Fruit fly (Drosophila melanogaster) whole organism, embryonic: ENCODE results near the gene CG18622.

Source experiments
- CG32532 ChIP-seq: fragments of 200-800 bp; sonication (Bioruptor generic); IDR thresholded peaks from 2 replicates; pipeline ENCODE4 v1.3.6; 2022; ENCODE audit warnings: missing biosample characterization, missing genetic modification characterization
- CG8944 ChIP-seq: fragments of 200-800 bp; sonication (Bioruptor generic); optimal IDR thresholded peaks from 3 replicates; lab custom pipeline; 2016; ENCODE audit warnings: missing biosample characterization, missing genetic modification characterization
- CG9876 ChIP-seq: fragments of 200-800 bp; sonication (Bioruptor generic); optimal IDR thresholded peaks from 2 replicates; lab custom pipeline; 2016; ENCODE audit warnings: missing biosample characterization, missing genetic modification characterization
- Deaf1 ChIP-seq: fragments of 200-800 bp; optimal IDR thresholded peaks from 3 replicates; lab custom pipeline; 2019; ENCODE audit warnings: missing biosample characterization, mild to moderate bottlenecking, missing genetic modification characterization, moderate library complexity
- Neu2 ChIP-seq: fragments of 200-800 bp; sonication (Bioruptor generic); optimal IDR thresholded peaks from 3 replicates; lab custom pipeline; 2016; ENCODE audit warnings: missing biosample characterization, missing genetic modification characterization, borderline replicate concordance
- Taf1 ChIP-seq: fragments of 200-800 bp; sonication (Bioruptor generic); IDR thresholded peaks from 2 replicates; pipeline ENCODE4 v1.3.6; 2022; ENCODE audit warnings: missing biosample characterization, missing genetic modification characterization
- ato ChIP-seq: fragments of 200-800 bp; sonication (Bioruptor generic); IDR thresholded peaks from 2 replicates; pipeline ENCODE4 v1.3.6; 2022; ENCODE audit warnings: missing biosample characterization, missing genetic modification characterization; ENCODE audit not compliant: partially characterized antibody
- cg ChIP-seq: fragments of 200-800 bp; sonication (Bioruptor generic); optimal IDR thresholded peaks from 3 replicates; lab custom pipeline; 2019; ENCODE audit warnings: missing biosample characterization, mild to moderate bottlenecking, missing genetic modification characterization, moderate library complexity
- ewg ChIP-seq: fragments of 200-800 bp; sonication (Bioruptor generic); optimal IDR thresholded peaks from 3 replicates; lab custom pipeline; 2017; ENCODE audit warnings: mild to moderate bottlenecking, missing biosample characterization, missing genetic modification reagents, missing genetic modification characterization
- otp ChIP-seq: fragments of 200-800 bp; sonication (Bioruptor generic); IDR thresholded peaks from 3 replicates; pipeline ENCODE4, ENCODE4 v1.3.6; 2022; ENCODE audit warnings: missing biosample characterization, missing genetic modification characterization
- pb ChIP-seq: fragments of 200-800 bp; sonication (Bioruptor generic); optimal IDR thresholded peaks from 3 replicates; lab custom pipeline; 2016; ENCODE audit warnings: missing biosample characterization, missing genetic modification characterization
- sna ChIP-seq: fragments of 200-800 bp; sonication (Bioruptor generic); IDR thresholded peaks from 2 replicates; pipeline ENCODE4 v1.3.6; 2022; ENCODE audit warnings: missing biosample characterization, missing genetic modification characterization; ENCODE audit not compliant: partially characterized antibody
- vvl ChIP-seq: fragments of 200-800 bp; sonication (Bioruptor generic); IDR thresholded peaks from 2 replicates; pipeline ENCODE4 v1.3.6; 2022; ENCODE audit warnings: missing biosample characterization, missing genetic modification characterization
- wdn ChIP-seq: fragments of 200-800 bp; sonication (Bioruptor generic); IDR thresholded peaks from 2 replicates; pipeline ENCODE4 v1.3.6; 2022; ENCODE audit warnings: missing biosample characterization, missing genetic modification characterization

Gene CG18622

DNA sequence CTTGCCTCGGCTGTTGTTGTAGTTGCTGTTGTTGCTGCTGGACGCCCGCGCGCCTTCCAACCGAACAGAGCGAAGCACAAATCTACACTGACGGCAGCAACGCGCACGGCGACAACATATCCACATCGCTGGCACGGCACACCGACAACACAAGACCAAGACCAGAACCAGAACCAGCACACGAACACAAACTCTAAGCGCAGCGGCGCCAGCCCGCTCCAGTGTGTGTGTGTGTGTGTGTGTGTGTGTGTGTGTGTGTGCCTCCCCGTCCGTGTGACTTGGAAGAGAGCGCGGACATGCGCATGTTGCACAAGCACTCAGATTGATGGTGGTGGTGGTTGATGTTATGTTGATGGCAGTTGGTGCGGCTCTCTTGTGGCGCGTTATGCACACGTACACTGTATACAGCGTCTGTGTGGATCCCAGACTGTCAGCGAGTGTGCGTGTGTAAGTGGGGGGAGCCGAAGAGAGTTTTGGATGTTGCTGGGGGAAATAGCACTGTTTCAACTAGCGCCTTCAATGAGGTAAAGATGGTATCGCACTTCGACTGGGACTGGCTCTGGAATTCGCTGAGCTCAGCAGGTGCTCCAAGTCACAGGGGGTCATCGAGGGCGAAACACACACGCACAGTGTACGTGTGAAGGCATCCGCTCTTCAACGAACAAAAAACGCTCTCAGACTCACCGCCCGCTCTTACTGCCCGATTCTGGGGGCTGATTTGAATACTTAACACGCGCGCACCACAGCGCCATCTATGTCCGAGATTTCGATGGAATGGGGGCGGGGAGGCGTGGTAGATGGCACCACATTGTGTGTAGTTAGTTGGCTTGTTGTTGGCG lies 53.2 kb downstream of the CG18622 start (continued):
- TF ChIP-seq CG9876 (GFP tag; lab: Kevin White, UChicago): no peak
- TF ChIP-seq Neu2 (GFP tag; lab: Kevin White, UChicago): no peak
- TF ChIP-seq vvl: peak; percentile 30; the same call in 1 of the 2 replicates
- TF ChIP-seq Deaf1: peak; percentile 62
- peak; percentile 6; the same call in 1 of the 2 replicates for TF ChIP-seq CG32532 (GFP tag; lab: Robert Waterston, UW)
- TF ChIP-seq CG8944 (GFP tag; lab: Kevin White, UChicago): no peak
- TF ChIP-seq otp (GFP tag; lab: Robert Waterston, UW): peak; percentile 10; the same call in 1 of the 3 replicates
- no peak; the same call in 1 of the 2 replicates for TF ChIP-seq Taf1 (GFP tag; lab: Robert Waterston, UW)
- peak; percentile 93 for TF ChIP-seq ewg (GFP tag; lab: Kevin White, UChicago)
- peak; percentile 99 for TF ChIP-seq cg (GFP tag; lab: Kevin White, UChicago)
- peak; percentile 63 for TF ChIP-seq sna
- TF ChIP-seq ato (GFP tag; lab: Robert Waterston, UW): 0 out of 2 replicates have a peak, but pooled peaks have one; percentile 35
- no peak for TF ChIP-seq wdn (GFP tag; lab: Robert Waterston, UW)
- no peak for TF ChIP-seq pb
